Worm (Caenorhabditis elegans) whole organism, L4 larva: Measurements from ENCODE around the gene T04C12.8.

Source experiments
- D1046.2 ChIP-seq: fragments of 200-800 bp; sonication (Bioruptor generic); IDR thresholded peaks from 2 replicates; pipeline ENCODE4 v1.3.6; 2022; ENCODE audit warnings: missing genetic modification characterization, missing compliant biosample characterization
- F37D6.2 ChIP-seq: sonication (generic microtip); optimal IDR thresholded peaks from 2 replicates; lab custom pipeline; 2016; ENCODE audit warnings: mild to moderate bottlenecking, missing genetic modification characterization, missing compliant biosample characterization
- F49E8.2 ChIP-seq: sonication (generic microtip); optimal IDR thresholded peaks from 2 replicates; lab custom pipeline; 2016; ENCODE audit warnings: missing compliant biosample characterization, mild to moderate bottlenecking, missing genetic modification characterization, borderline replicate concordance
- T20F7.1 ChIP-seq: fragments of 200-800 bp; sonication (Bioruptor generic); optimal IDR thresholded peaks from 2 replicates; lab custom pipeline; 2018; ENCODE audit warnings: mild to moderate bottlenecking, missing genetic modification characterization, missing compliant biosample characterization
- Y105C5A.15 ChIP-seq: fragments of 200-800 bp; sonication (Bioruptor generic); IDR thresholded peaks from 2 replicates; pipeline ENCODE4 v1.3.6; 2022; ENCODE audit warnings: missing genetic modification characterization, missing compliant biosample characterization
- ZK546.5 ChIP-seq, 2 experiments: sonication (generic microtip); optimal IDR thresholded peaks; 2 replicates each; lab custom pipeline; 2017; ENCODE audit warnings: missing biosample characterization in 2 of 2, missing genetic modification characterization in 2 of 2
- aha-1 ChIP-seq: fragments of 150-350 bp; peaks from one replicate; lab custom pipeline; 2014; ENCODE audit warnings: missing biosample characterization, missing genetic modification characterization
- aly-2 ChIP-seq: sonication (generic microtip); optimal IDR thresholded peaks from 2 replicates; lab custom pipeline; 2018; ENCODE audit warnings: missing biosample characterization, missing genetic modification characterization
- arid-1 ChIP-seq: fragments of 200-800 bp; sonication (Bioruptor generic); conservative IDR thresholded peaks from 2 replicates; pipeline ENCODE4 v1.3.6; 2022; ENCODE audit warnings: missing genetic modification reagents, missing genetic modification characterization, missing compliant biosample characterization
- ceh-20 ChIP-seq: fragments of 200-800 bp; sonication (Bioruptor generic); IDR thresholded peaks from 2 replicates; pipeline ENCODE4 v1.3.6; 2022; ENCODE audit warnings: missing genetic modification reagents, missing genetic modification characterization, missing compliant biosample characterization
- ceh-28 ChIP-seq: fragments of 150-350 bp; optimal IDR thresholded peaks from 2 replicates; lab custom pipeline; 2014; ENCODE audit warnings: missing biosample characterization, missing genetic modification reagents, missing genetic modification characterization
- ceh-32 ChIP-seq: sonication (generic microtip); optimal IDR thresholded peaks from 2 replicates; lab custom pipeline; 2016; ENCODE audit warnings: mild to moderate bottlenecking, missing genetic modification characterization, missing compliant biosample characterization; ENCODE audit not compliant: poor library complexity
- ceh-44 ChIP-seq: fragments of 200-800 bp; sonication (Bioruptor generic); IDR thresholded peaks from 2 replicates; pipeline ENCODE4 v1.3.6; 2022; ENCODE audit warnings: missing genetic modification reagents, missing genetic modification characterization, missing compliant biosample characterization
- ces-1 ChIP-seq: fragments of 150-350 bp; sonication (generic microtip); optimal IDR thresholded peaks from 4 replicates; lab custom pipeline; 2014; ENCODE audit warnings: missing biosample characterization, missing genetic modification reagents, missing genetic modification characterization
- cey-2 ChIP-seq: sonication (generic microtip); optimal IDR thresholded peaks from 3 replicates; lab custom pipeline; 2017; ENCODE audit warnings: missing genetic modification characterization, mild to moderate bottlenecking, missing compliant biosample characterization, antibody characterized with exemption, borderline replicate concordance; ENCODE audit not compliant: insufficient read depth
- daf-19 ChIP-seq: fragments of 200-800 bp; sonication (Bioruptor generic); conservative IDR thresholded peaks from 2 replicates; pipeline ENCODE4 v1.3.6; 2022; ENCODE audit warnings: missing genetic modification characterization, missing compliant biosample characterization
- dmd-6 ChIP-seq: fragments of 200-800 bp; sonication (Bioruptor generic); IDR thresholded peaks from 2 replicates; pipeline ENCODE4 v1.3.6; 2022; ENCODE audit warnings: missing genetic modification reagents, missing genetic modification characterization, missing compliant biosample characterization
- dve-1 ChIP-seq: sonication (generic microtip); optimal IDR thresholded peaks from 2 replicates; lab custom pipeline; 2017; ENCODE audit warnings: antibody characterized with exemption, mild to moderate bottlenecking, missing genetic modification characterization, missing compliant biosample characterization; ENCODE audit not compliant: insufficient read depth
- egl-43 ChIP-seq: fragments of 200-800 bp; sonication (Bioruptor generic); IDR thresholded peaks from 2 replicates; pipeline ENCODE4 v1.3.6; 2022; ENCODE audit warnings: missing genetic modification reagents, missing genetic modification characterization, missing compliant biosample characterization
- hif-1 ChIP-seq, 2 experiments: sonication (generic microtip); optimal IDR thresholded peaks; 2 replicates each; lab custom pipeline; 2016 to 2017; ENCODE audit warnings: missing compliant biosample characterization in 2 of 2, missing genetic modification characterization in 2 of 2, missing genetic modification reagents in 2 of 2, missing genotype in 2 of 2, mild to moderate bottlenecking in 1 of 2
- hlh-11 ChIP-seq: fragments of 200-800 bp; sonication (Bioruptor generic); optimal IDR thresholded peaks from 2 replicates; lab custom pipeline; 2018; ENCODE audit warnings: mild to moderate bottlenecking, missing genetic modification characterization, missing compliant biosample characterization
- hlh-30 ChIP-seq: sonication (generic microtip); optimal IDR thresholded peaks from 2 replicates; lab custom pipeline; 2017; ENCODE audit warnings: antibody characterized with exemption, mild to moderate bottlenecking, missing genetic modification characterization, missing compliant biosample characterization; ENCODE audit not compliant: insufficient read depth
- jun-1 ChIP-seq: fragments of 150-350 bp; optimal IDR thresholded peaks from 2 replicates; lab custom pipeline; 2014; ENCODE audit warnings: missing biosample characterization, missing genetic modification reagents, missing genetic modification characterization
- lin-1 ChIP-seq: fragments of 200-800 bp; sonication (Bioruptor generic); IDR thresholded peaks from 2 replicates; pipeline ENCODE4 v1.3.6; 2022; ENCODE audit warnings: missing genetic modification reagents, missing genetic modification characterization, missing compliant biosample characterization
- lin-15B ChIP-seq: fragments of 150-350 bp; sonication (generic microtip); optimal IDR thresholded peaks from 3 replicates; lab custom pipeline; 2014; ENCODE audit warnings: missing biosample characterization, missing genetic modification characterization
- madf-9 ChIP-seq: fragments of 200-800 bp; sonication (Bioruptor generic); conservative IDR thresholded peaks from 2 replicates; pipeline ENCODE4 v1.3.6; 2022; ENCODE audit warnings: missing genetic modification reagents, missing genetic modification characterization, missing compliant biosample characterization
- mdl-1 ChIP-seq, 2 experiments: fragments of 150-350 bp in 1 of 2; sonication (generic microtip) in 1 of 2; optimal IDR thresholded peaks; 2 replicates each; lab custom pipeline; 2014 to 2017; ENCODE audit warnings: missing biosample characterization in 2 of 2, missing genetic modification characterization in 2 of 2
- mep-1 ChIP-seq: fragments of 150-350 bp; sonication (generic microtip); optimal IDR thresholded peaks from 3 replicates; lab custom pipeline; 2014; ENCODE audit warnings: missing biosample characterization, missing genetic modification characterization
- mes-2 ChIP-seq: sonication (generic microtip); optimal IDR thresholded peaks from 2 replicates; lab custom pipeline; 2016; ENCODE audit warnings: missing genotype, mild to moderate bottlenecking, missing genetic modification characterization, missing compliant biosample characterization; ENCODE audit not compliant: poor library complexity, severe bottlenecking
- mxl-3 ChIP-seq: fragments of 200-800 bp; sonication (Bioruptor generic); optimal IDR thresholded peaks from 2 replicates; lab custom pipeline; 2018; ENCODE audit warnings: mild to moderate bottlenecking, missing genetic modification characterization, missing compliant biosample characterization
- nhr-11 ChIP-seq: fragments of 150-350 bp; optimal IDR thresholded peaks from 2 replicates; lab custom pipeline; 2014; ENCODE audit warnings: missing biosample characterization, missing genetic modification characterization
- nhr-28 ChIP-seq: fragments of 150-350 bp; optimal IDR thresholded peaks from 2 replicates; lab custom pipeline; 2014; ENCODE audit warnings: missing biosample characterization, missing genetic modification characterization
- nhr-41 ChIP-seq: fragments of 200-800 bp; sonication (Bioruptor generic); IDR thresholded peaks from 2 replicates; pipeline ENCODE4 v1.3.6; 2022; ENCODE audit warnings: missing genetic modification reagents, missing genetic modification characterization, missing compliant biosample characterization
- nhr-48 ChIP-seq: sonication (generic microtip); optimal IDR thresholded peaks from 2 replicates; lab custom pipeline; 2016; ENCODE audit warnings: mild to moderate bottlenecking, missing genetic modification characterization, missing compliant biosample characterization
- nhr-6 ChIP-seq: fragments of 150-350 bp; optimal IDR thresholded peaks from 2 replicates; lab custom pipeline; 2014; ENCODE audit warnings: missing biosample characterization, missing genetic modification characterization
- nhr-76 ChIP-seq: fragments of 150-350 bp; optimal IDR thresholded peaks from 2 replicates; lab custom pipeline; 2014; ENCODE audit warnings: missing biosample characterization, missing genetic modification characterization
- nhr-77 ChIP-seq: fragments of 150-350 bp; optimal IDR thresholded peaks from 2 replicates; lab custom pipeline; 2014; ENCODE audit warnings: missing biosample characterization, missing genetic modification characterization
- php-3 ChIP-seq: fragments of 200-800 bp; sonication (Bioruptor generic); IDR thresholded peaks from 2 replicates; pipeline ENCODE4 v1.3.6; 2022; ENCODE audit warnings: missing genetic modification reagents, missing genetic modification characterization, missing compliant biosample characterization
- pqm-1 ChIP-seq: sonication (generic microtip); optimal IDR thresholded peaks from 2 replicates; lab custom pipeline; 2017; ENCODE audit warnings: missing biosample characterization, missing genetic modification characterization
- snpc-1.2 ChIP-seq: fragments of 200-800 bp; sonication (Bioruptor generic); IDR thresholded peaks from 2 replicates; pipeline ENCODE4 v1.3.6; 2022; ENCODE audit warnings: missing genetic modification reagents, missing genetic modification characterization, missing compliant biosample characterization
- tra-1 ChIP-seq: fragments of 200-800 bp; sonication (Bioruptor generic); IDR thresholded peaks from 2 replicates; pipeline ENCODE4 v1.3.6; 2022; ENCODE audit warnings: missing genetic modification reagents, missing genetic modification characterization, missing compliant biosample characterization
- unc-62 ChIP-seq, 3 experiments: fragments of 150-350 bp in 1 of 3; sonication (generic microtip); optimal IDR thresholded peaks in 2 of 3; peaks in 1 of 3; 1 replicate in 1 of 3; 2 replicates in 2 of 3; lab custom pipeline; 2014 to 2017; ENCODE audit warnings: missing biosample characterization in 3 of 3, missing genetic modification characterization in 3 of 3, missing genetic modification reagents in 3 of 3, missing genotype in 1 of 3

T04C12.8 gene

DNA sequence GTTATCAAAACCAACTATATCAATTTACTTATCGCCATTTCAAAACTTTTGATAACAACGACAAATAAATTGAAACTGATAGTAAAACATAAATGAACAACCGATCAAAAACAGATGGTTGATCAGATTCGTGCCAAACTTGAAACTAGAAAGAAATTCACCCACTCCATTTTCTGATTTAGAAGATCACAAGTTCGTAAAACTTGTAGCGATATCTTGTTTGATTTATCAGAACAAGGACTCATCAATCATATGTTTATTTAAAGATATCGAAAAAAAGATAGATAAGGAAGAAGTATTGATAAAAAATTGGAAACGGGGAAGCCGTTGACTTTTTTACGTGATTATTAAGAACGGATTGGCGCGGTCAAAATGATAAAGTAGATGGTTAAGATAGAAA, 18.0 kb upstream of the T04C12.8 start:
- peak; percentile 74 for TF ChIP-seq tra-1 (GFP tag; lab: Robert Waterston, UW)
- TF ChIP-seq D1046.2 (GFP tag; lab: Robert Waterston, UW): no peak
- TF ChIP-seq aha-1 (tag; lab: Kevin White, UChicago): peak; percentile 55
- TF ChIP-seq pqm-1 (tag; lab: Kevin White, UChicago): peak; percentile 54
- peak; percentile 4 for TF ChIP-seq hlh-30
- peak; percentile 64; the same call in 1 of the 2 replicates for TF ChIP-seq ceh-20 (GFP tag; lab: Robert Waterston, UW)
- TF ChIP-seq dmd-6: peak; percentile 58
- peak; percentile 61 for TF ChIP-seq nhr-28 (tag; lab: Kevin White, UChicago)
- peak; percentile 25 for TF ChIP-seq T20F7.1 (GFP tag; lab: Kevin White, UChicago)
- TF ChIP-seq cey-2 (tag; lab: Kevin White, UChicago): peak; percentile 73
- TF ChIP-seq hlh-11: peak; percentile 36
- no peak for TF ChIP-seq nhr-6
- TF ChIP-seq php-3 (GFP tag; lab: Robert Waterston, UW): peak; percentile 33; the same call in 1 of the 2 replicates
- TF ChIP-seq mdl-1 (tag; optimal IDR thresholded peaks at IDR 0.05; lab: Kevin White, UChicago): peak in 1 of 2 experiments; percentile 15
- TF ChIP-seq Y105C5A.15: no peak
- TF ChIP-seq nhr-48: peak; percentile 0
- no peak for TF ChIP-seq nhr-41 (GFP tag; lab: Robert Waterston, UW)

ce11 chrV:11083691-11084090, 14.5 kb upstream of the T04C12.8 start:
- TF ChIP-seq unc-62 (GFP tag; optimal IDR thresholded peaks at IDR 0.05 in 1 of 2; lab: Kevin White, UChicago) (peak in 1 of 2 experiments; percentile 45), unc-62 (tag; optimal IDR thresholded peaks at IDR 0.05; lab: Kevin White, UChicago) (no peak), nhr-77 (no peak), aha-1 (tag; lab: Kevin White, UChicago) (peak; percentile 55), madf-9 (GFP tag; lab: Robert Waterston, UW) (no peak), hif-1 (tag; optimal IDR thresholded peaks at IDR 0.05; lab: Kevin White, UChicago) (no peak), ZK546.5 (tag; optimal IDR thresholded peaks at IDR 0.05; lab: Kevin White, UChicago) (no peak), hlh-30 (peak; percentile 33), mep-1 (tag; lab: Kevin White, UChicago) (no peak), ceh-20 (GFP tag; lab: Robert Waterston, UW) (no peak), daf-19 (GFP tag; lab: Robert Waterston, UW) (no peak), egl-43 (GFP tag; lab: Robert Waterston, UW) (no peak), F37D6.2 (tag; lab: Kevin White, UChicago) (no peak), mxl-3 (peak; percentile 55), snpc-1.2 (GFP tag; lab: Robert Waterston, UW) (no peak), nhr-76 (no peak), F49E8.2 (tag; lab: Kevin White, UChicago) (no peak), lin-15B (tag; lab: Kevin White, UChicago) (no peak), ceh-44 (GFP tag; lab: Robert Waterston, UW) (no peak), ceh-32 (no peak), dve-1 (tag; lab: Kevin White, UChicago) (no peak), mes-2 (tag; lab: Kevin White, UChicago) (peak; percentile 24), ceh-28 (tag; lab: Kevin White, UChicago) (no peak), lin-1 (no peak), jun-1 (tag; lab: Kevin White, UChicago) (no peak), aly-2 (no peak), arid-1 (GFP tag; lab: Robert Waterston, UW) (no peak), ces-1 (GFP tag; lab: Kevin White, UChicago) (no peak), hlh-11 (peak; percentile 43), nhr-11 (tag; lab: Kevin White, UChicago) (peak; percentile 66), mdl-1 (tag; optimal IDR thresholded peaks at IDR 0.05; lab: Kevin White, UChicago) (peak in 1 of 2 experiments; percentile 20)
